Worm (Caenorhabditis elegans) whole organism, L1 larva: ENCODE data around the gene Y48C3A.18.

Experiments
- ceh-8 ChIP-seq: fragments of 200-800 bp; sonication (Bioruptor generic); optimal IDR thresholded peaks from 2 replicates; lab custom pipeline; 2018; ENCODE audit warnings: mild to moderate bottlenecking, missing genetic modification characterization, moderate library complexity, missing compliant biosample characterization
- ceh-82 ChIP-seq, 3 experiments: fragments of 150-350 bp in 1 of 3; sonication (generic microtip) in 2 of 3; optimal IDR thresholded peaks; 2 replicates each; lab custom pipeline; 2014 to 2017; ENCODE audit warnings: missing biosample characterization in 3 of 3, missing genetic modification characterization in 3 of 3
- egl-13 ChIP-seq: sonication (generic microtip); optimal IDR thresholded peaks from 2 replicates; lab custom pipeline; 2016; ENCODE audit warnings: missing genotype, missing genetic modification reagents, missing genetic modification characterization, missing compliant biosample characterization
- egl-27 ChIP-seq, 2 experiments: fragments of 150-350 bp in 1 of 2; sonication (generic microtip); optimal IDR thresholded peaks; 3 replicates each; lab custom pipeline; 2017 to 2018; ENCODE audit warnings: missing biosample characterization in 2 of 2, missing genetic modification characterization in 2 of 2, missing genetic modification reagents in 2 of 2
- elt-3 ChIP-seq, 6 experiments: fragments of 150-350 bp in 1 of 6; sonication (generic microtip); optimal IDR thresholded peaks; 2 replicates each; lab custom pipeline; 2017 to 2018; ENCODE audit warnings: missing biosample characterization in 6 of 6, missing genetic modification characterization in 6 of 6, inconsistent platforms in 1 of 6
- lin-15B ChIP-seq: fragments of 150-350 bp; sonication (generic microtip); optimal IDR thresholded peaks from 3 replicates; lab custom pipeline; 2014; ENCODE audit warnings: missing biosample characterization, missing genetic modification characterization
- nhr-12 ChIP-seq: sonication (generic microtip); optimal IDR thresholded peaks from 2 replicates; lab custom pipeline; 2017; ENCODE audit warnings: missing biosample characterization, missing genetic modification characterization
- snpc-4 ChIP-seq: fragments of 150-350 bp; optimal IDR thresholded peaks from 2 replicates; lab custom pipeline; 2014; ENCODE audit warnings: missing biosample characterization, missing genetic modification characterization
- swsn-7 ChIP-seq: sonication (generic microtip); optimal IDR thresholded peaks from 2 replicates; lab custom pipeline; 2016; ENCODE audit warnings: missing genetic modification characterization, missing compliant biosample characterization
- zip-4 ChIP-seq: fragments of 200-800 bp; sonication (Bioruptor generic); optimal IDR thresholded peaks from 2 replicates; lab custom pipeline; 2018; ENCODE audit warnings: mild to moderate bottlenecking, missing genetic modification characterization, moderate library complexity, missing compliant biosample characterization
- ztf-4 ChIP-seq: fragments of 150-350 bp; optimal IDR thresholded peaks from 2 replicates; lab custom pipeline; 2014; ENCODE audit warnings: missing biosample characterization, missing genetic modification characterization

DNA sequence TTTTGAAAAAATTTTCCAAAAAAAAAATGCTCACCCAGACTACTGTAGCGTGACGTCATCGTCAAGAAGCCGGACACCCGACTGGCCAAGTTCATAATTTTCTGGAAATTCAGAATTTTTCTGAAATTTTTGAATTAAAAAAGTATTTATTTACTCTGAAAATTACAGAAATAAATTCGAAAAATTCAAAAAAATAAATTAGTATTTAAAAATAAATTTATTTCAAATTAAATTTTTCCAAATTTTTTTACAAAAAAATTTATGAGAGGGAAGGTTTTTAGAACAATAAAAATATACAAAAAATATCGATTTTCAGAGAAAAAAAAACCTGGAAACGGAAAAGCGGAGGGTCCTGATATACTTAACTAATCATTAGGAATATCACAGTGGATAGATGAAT, 24.3 kb downstream of the Y48C3A.18 start, which contains the start of gene Y48E1C.4:
- TF ChIP-seq zip-4, result no peak
- TF ChIP-seq ztf-4 (tag; lab: Kevin White, UChicago), result no peak
- TF ChIP-seq nhr-12 (tag; lab: Kevin White, UChicago), result no peak
- TF ChIP-seq ceh-8 (GFP tag; lab: Kevin White, UChicago), result no peak
- no peak for TF ChIP-seq snpc-4 (tag; lab: Kevin White, UChicago)
- TF ChIP-seq swsn-7 (tag; lab: Kevin White, UChicago), result no peak
- TF ChIP-seq egl-27 (tag; optimal IDR thresholded peaks at IDR 0.05; lab: Kevin White, UChicago), result no peak
- TF ChIP-seq egl-13 (tag; lab: Kevin White, UChicago), result no peak
- no peak for TF ChIP-seq ceh-82 (tag; optimal IDR thresholded peaks at IDR 0.05; lab: Kevin White, UChicago)
- no peak for TF ChIP-seq elt-3 (tag; optimal IDR thresholded peaks at IDR 0.05; lab: Kevin White, UChicago)
- TF ChIP-seq lin-15B, result no peak
